Worm (Caenorhabditis elegans) whole organism, mixed stage, embryonic: ENCODE data around the gene dod-22.

Experiments used
- M03D4.4 ChIP-seq: sonication (generic microtip); optimal IDR thresholded peaks from 2 replicates; lab custom pipeline; 2017; ENCODE audit warnings: mild to moderate bottlenecking, missing genetic modification characterization, missing compliant biosample characterization
- bed-3 ChIP-seq: fragments of 200-800 bp; sonication (Bioruptor generic); optimal IDR thresholded peaks from 3 replicates; lab custom pipeline; 2018; ENCODE audit warnings: mild to moderate bottlenecking, missing genetic modification characterization, moderate library complexity, missing compliant biosample characterization
- ceh-39 ChIP-seq: fragments of 150-350 bp; optimal IDR thresholded peaks from 2 replicates; lab custom pipeline; 2014; ENCODE audit warnings: missing biosample characterization, missing genetic modification characterization
- ceh-43 ChIP-seq: fragments of 200-800 bp; sonication (Bioruptor generic); optimal IDR thresholded peaks from 2 replicates; lab custom pipeline; 2018; ENCODE audit warnings: mild to moderate bottlenecking, missing genetic modification characterization, moderate library complexity, missing compliant biosample characterization
- ceh-83 ChIP-seq: fragments of 200-800 bp; sonication (Bioruptor generic); optimal IDR thresholded peaks from 2 replicates; lab custom pipeline; 2018; ENCODE audit warnings: mild to moderate bottlenecking, missing genetic modification characterization, missing compliant biosample characterization
- ces-1 ChIP-seq: fragments of 150-350 bp; optimal IDR thresholded peaks from 2 replicates; lab custom pipeline; 2014; ENCODE audit warnings: missing biosample characterization, missing genetic modification reagents, missing genetic modification characterization
- cnd-1 ChIP-seq: fragments of 200-800 bp; sonication (Bioruptor generic); optimal IDR thresholded peaks from 2 replicates; lab custom pipeline; 2018; ENCODE audit warnings: mild to moderate bottlenecking, missing genetic modification characterization, missing compliant biosample characterization
- drap-1 ChIP-seq: fragments of 200-800 bp; sonication (Bioruptor generic); optimal IDR thresholded peaks from 3 replicates; lab custom pipeline; 2018; ENCODE audit warnings: mild to moderate bottlenecking, missing genetic modification characterization, missing compliant biosample characterization
- elt-1 ChIP-seq: sonication (generic microtip); optimal IDR thresholded peaks from 2 replicates; lab custom pipeline; 2017; ENCODE audit warnings: missing genetic modification characterization, mild to moderate bottlenecking, missing compliant biosample characterization, antibody characterized with exemption, moderate library complexity, borderline replicate concordance; ENCODE audit not compliant: insufficient read depth
- flh-1 ChIP-seq: fragments of 200-800 bp; sonication (Bioruptor generic); optimal IDR thresholded peaks from 2 replicates; lab custom pipeline; 2018; ENCODE audit warnings: mild to moderate bottlenecking, missing genetic modification characterization, moderate library complexity, missing compliant biosample characterization
- ham-2 ChIP-seq: fragments of 200-800 bp; sonication (Bioruptor generic); optimal IDR thresholded peaks from 2 replicates; lab custom pipeline; 2018; ENCODE audit warnings: mild to moderate bottlenecking, missing genetic modification characterization, missing compliant biosample characterization
- lin-13 ChIP-seq: fragments of 150-350 bp; optimal IDR thresholded peaks from 2 replicates; lab custom pipeline; 2014; ENCODE audit warnings: missing biosample characterization, missing genetic modification characterization
- lin-32 ChIP-seq: fragments of 200-800 bp; sonication (Bioruptor generic); optimal IDR thresholded peaks from 2 replicates; lab custom pipeline; 2018; ENCODE audit warnings: mild to moderate bottlenecking, missing genetic modification characterization, missing compliant biosample characterization
- lsy-2 ChIP-seq: fragments of 150-350 bp; optimal IDR thresholded peaks from 2 replicates; lab custom pipeline; 2014; ENCODE audit warnings: missing biosample characterization, missing genetic modification characterization
- mab-5 ChIP-seq: fragments of 150-350 bp; optimal IDR thresholded peaks from 2 replicates; lab custom pipeline; 2014; ENCODE audit warnings: missing biosample characterization, missing genetic modification characterization
- mep-1 ChIP-seq: fragments of 150-350 bp; optimal IDR thresholded peaks from 2 replicates; lab custom pipeline; 2017; ENCODE audit warnings: missing biosample characterization, missing genetic modification reagents, missing genetic modification characterization, inconsistent platforms
- mls-2 ChIP-seq: sonication (generic microtip); optimal IDR thresholded peaks from 2 replicates; lab custom pipeline; 2016; ENCODE audit warnings: mild to moderate bottlenecking, missing genetic modification characterization, moderate library complexity, missing compliant biosample characterization
- nhr-12 ChIP-seq: fragments of 150-350 bp; optimal IDR thresholded peaks from 2 replicates; lab custom pipeline; 2014; ENCODE audit warnings: missing biosample characterization, missing genetic modification characterization
- nhr-2 ChIP-seq: fragments of 150-350 bp; optimal IDR thresholded peaks from 2 replicates; lab custom pipeline; 2014; ENCODE audit warnings: missing biosample characterization, missing genetic modification characterization
- nhr-237 ChIP-seq: fragments of 150-350 bp; optimal IDR thresholded peaks from 2 replicates; lab custom pipeline; 2014; ENCODE audit warnings: missing biosample characterization, missing genetic modification characterization
- nhr-28 ChIP-seq: fragments of 150-350 bp; optimal IDR thresholded peaks from 2 replicates; lab custom pipeline; 2014; ENCODE audit warnings: missing biosample characterization, missing genetic modification characterization
- nhr-76 ChIP-seq: sonication (generic microtip); optimal IDR thresholded peaks from 2 replicates; lab custom pipeline; 2017; ENCODE audit warnings: missing biosample characterization, missing genetic modification characterization
- pha-4 ChIP-seq: fragments of 150-350 bp; optimal IDR thresholded peaks from 2 replicates; lab custom pipeline; 2018; ENCODE audit warnings: missing biosample characterization, missing genetic modification reagents, missing genetic modification characterization
- sem-2 ChIP-seq: fragments of 200-800 bp; sonication (Bioruptor generic); optimal IDR thresholded peaks from 2 replicates; lab custom pipeline; 2018; ENCODE audit warnings: mild to moderate bottlenecking, missing genetic modification characterization, missing compliant biosample characterization
- snpc-4 ChIP-seq: fragments of 150-350 bp; optimal IDR thresholded peaks from 2 replicates; lab custom pipeline; 2014; ENCODE audit warnings: missing biosample characterization, missing genetic modification characterization
- tbx-8 ChIP-seq: fragments of 200-800 bp; sonication (Bioruptor generic); optimal IDR thresholded peaks from 2 replicates; lab custom pipeline; 2018; ENCODE audit warnings: mild to moderate bottlenecking, missing genetic modification characterization, moderate library complexity, missing compliant biosample characterization
- unc-120 ChIP-seq: sonication (generic microtip); optimal IDR thresholded peaks from 2 replicates; lab custom pipeline; 2017; ENCODE audit warnings: missing genetic modification characterization, missing compliant biosample characterization; ENCODE audit not compliant: poor library complexity, severe bottlenecking
- unc-39 ChIP-seq: fragments of 150-350 bp; optimal IDR thresholded peaks from 2 replicates; lab custom pipeline; 2014; ENCODE audit warnings: missing biosample characterization, missing genetic modification characterization
- unc-62 ChIP-seq: fragments of 150-350 bp; optimal IDR thresholded peaks from 2 replicates; lab custom pipeline; 2014; ENCODE audit warnings: missing biosample characterization, missing genetic modification reagents, missing genetic modification characterization
- zip-8 ChIP-seq: fragments of 150-350 bp; optimal IDR thresholded peaks from 2 replicates; lab custom pipeline; 2014; ENCODE audit warnings: missing biosample characterization, missing genetic modification characterization
- ztf-11 ChIP-seq: fragments of 150-350 bp; optimal IDR thresholded peaks from 2 replicates; lab custom pipeline; 2014; ENCODE audit warnings: missing biosample characterization, missing genetic modification characterization

dod-22 gene

DNA sequence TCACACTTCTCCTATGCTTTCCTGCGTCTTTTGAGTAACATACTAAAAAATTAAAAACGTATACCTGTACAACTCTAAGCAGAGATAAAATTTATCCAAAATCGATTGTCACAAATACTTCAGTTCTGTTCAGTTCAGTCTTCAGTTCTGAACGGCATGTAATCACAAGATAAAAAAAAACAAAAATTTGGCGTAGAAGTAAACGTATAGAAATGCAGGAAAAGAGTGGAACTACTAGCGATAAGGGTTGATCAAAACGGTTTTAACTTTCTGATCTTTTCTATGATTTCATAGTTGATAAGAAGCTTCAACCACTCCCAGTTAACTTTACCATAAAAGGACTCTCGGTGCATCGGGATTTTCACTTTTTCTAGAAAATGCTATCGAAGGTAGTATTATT is at the start of gene dod-22:
Gene dod-22 (plus strand): TSS at position 301 of the 400 bp plus-strand sequence.
- TF ChIP-seq mls-2 (tag; lab: Kevin White, UChicago) (no peak), lin-32 (GFP tag; lab: Kevin White, UChicago) (no peak), tbx-8 (GFP tag; lab: Kevin White, UChicago) (no peak), zip-8 (tag; lab: Kevin White, UChicago) (no peak), unc-62 (GFP tag; lab: Kevin White, UChicago) (no peak), ceh-39 (tag; lab: Kevin White, UChicago) (no peak), lsy-2 (tag; lab: Kevin White, UChicago) (no peak), nhr-2 (tag; lab: Kevin White, UChicago) (no peak), mab-5 (tag; lab: Kevin White, UChicago) (no peak), mep-1 (tag; lab: Kevin White, UChicago) (no peak), bed-3 (GFP tag; lab: Kevin White, UChicago) (no peak), elt-1 (tag; lab: Kevin White, UChicago) (no peak), flh-1 (GFP tag; lab: Kevin White, UChicago) (no peak), unc-39 (tag; lab: Kevin White, UChicago) (no peak), nhr-76 (no peak), ces-1 (GFP tag; lab: Kevin White, UChicago) (no peak), snpc-4 (tag; lab: Kevin White, UChicago) (no peak)

DNA sequence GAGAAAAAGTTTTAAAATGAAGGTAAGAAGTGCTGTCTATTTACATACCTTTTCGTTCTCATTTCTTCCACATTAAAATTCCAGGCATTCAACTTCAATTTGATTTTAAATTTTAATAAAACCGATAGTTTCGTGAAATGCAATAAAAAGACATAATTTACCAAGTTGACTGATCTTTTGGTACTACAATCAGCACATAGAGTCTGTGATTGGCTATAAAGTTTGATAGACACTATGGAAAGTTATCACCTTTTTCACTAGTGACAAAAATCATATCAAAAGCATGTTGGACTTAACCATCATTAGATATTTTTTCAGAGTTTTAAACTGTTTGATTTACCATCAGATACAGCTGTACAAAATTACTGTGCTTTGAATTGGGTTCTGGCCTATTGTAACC is 49.7 kb upstream of the dod-22 start, which contains the start of gene srz-15:
Gene srz-15 (plus strand): TSS at position 301 of the 400 bp plus-strand sequence.
- no peak for TF ChIP-seq mab-5 (tag; lab: Kevin White, UChicago)
- no peak for TF ChIP-seq unc-120 (tag; lab: Kevin White, UChicago)
- TF ChIP-seq nhr-2 (tag; lab: Kevin White, UChicago), result no peak
- TF ChIP-seq elt-1 (tag; lab: Kevin White, UChicago), result no peak
- TF ChIP-seq snpc-4 (tag; lab: Kevin White, UChicago), result no peak
- no peak for TF ChIP-seq mep-1 (tag; lab: Kevin White, UChicago)

DNA sequence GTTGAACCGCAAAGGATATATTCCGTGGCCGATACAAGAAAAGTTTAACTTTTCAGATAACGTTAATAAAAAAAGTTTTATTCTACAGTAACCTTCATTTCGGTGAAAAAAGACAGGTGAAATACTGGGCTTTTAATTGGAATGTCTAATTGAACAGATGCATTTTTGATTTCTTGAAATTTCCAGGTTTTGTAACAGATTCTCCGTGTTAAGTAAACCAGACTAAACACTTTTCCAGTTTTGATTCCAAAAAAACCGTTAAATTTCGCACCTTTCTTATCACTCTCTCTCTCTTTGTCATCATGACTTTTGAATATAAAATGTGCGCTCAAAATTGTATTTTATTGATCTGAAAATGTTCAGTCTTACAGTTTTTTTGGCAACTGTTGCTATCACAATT is 46.9 kb upstream of the dod-22 start, which contains the start of gene C32H11.3:
Gene C32H11.3 (plus strand): TSS at position 301 of the 400 bp plus-strand sequence.
- TF ChIP-seq mls-2 (tag; lab: Kevin White, UChicago), result no peak
- no peak for TF ChIP-seq ham-2 (GFP tag; lab: Kevin White, UChicago)
- TF ChIP-seq ceh-43 (GFP tag; lab: Kevin White, UChicago), result no peak
- no peak for TF ChIP-seq unc-62 (GFP tag; lab: Kevin White, UChicago)
- TF ChIP-seq ces-1 (GFP tag; lab: Kevin White, UChicago), result no peak
- TF ChIP-seq ztf-11 (tag; lab: Kevin White, UChicago), result no peak
- no peak for TF ChIP-seq pha-4
- TF ChIP-seq sem-2 (GFP tag; lab: Kevin White, UChicago), result no peak
- no peak for TF ChIP-seq elt-1 (tag; lab: Kevin White, UChicago)
- no peak for TF ChIP-seq zip-8 (tag; lab: Kevin White, UChicago)
- TF ChIP-seq lin-13 (tag; lab: Kevin White, UChicago), result no peak
- no peak for TF ChIP-seq bed-3 (GFP tag; lab: Kevin White, UChicago)
- TF ChIP-seq M03D4.4, result no peak
- TF ChIP-seq snpc-4 (tag; lab: Kevin White, UChicago), result no peak
- no peak for TF ChIP-seq drap-1 (GFP tag; lab: Kevin White, UChicago)
- TF ChIP-seq unc-120 (tag; lab: Kevin White, UChicago), result no peak
- no peak for TF ChIP-seq cnd-1 (tag; lab: Kevin White, UChicago)
- TF ChIP-seq lin-32 (GFP tag; lab: Kevin White, UChicago), result no peak
- TF ChIP-seq, all 35 proteins: peak for 0

- no peak for TF ChIP-seq mep-1 (tag; lab: Kevin White, UChicago)
- TF ChIP-seq nhr-12 (tag; lab: Kevin White, UChicago), result no peak
- no peak for TF ChIP-seq cnd-1 (tag; lab: Kevin White, UChicago)
- no peak for TF ChIP-seq ztf-11 (tag; lab: Kevin White, UChicago)
- no peak for TF ChIP-seq tbx-8 (GFP tag; lab: Kevin White, UChicago)
- TF ChIP-seq nhr-28 (tag; lab: Kevin White, UChicago), result no peak
- TF ChIP-seq ceh-39 (tag; lab: Kevin White, UChicago), result no peak
- no peak for TF ChIP-seq zip-8 (tag; lab: Kevin White, UChicago)
- no peak for TF ChIP-seq ces-1 (GFP tag; lab: Kevin White, UChicago)
- TF ChIP-seq lsy-2 (tag; lab: Kevin White, UChicago), result no peak
- no peak for TF ChIP-seq ceh-83 (GFP tag; lab: Kevin White, UChicago)
- no peak for TF ChIP-seq nhr-237 (tag; lab: Kevin White, UChicago)
- no peak for TF ChIP-seq snpc-4 (tag; lab: Kevin White, UChicago)
- TF ChIP-seq ham-2 (GFP tag; lab: Kevin White, UChicago), result no peak
- TF ChIP-seq unc-120 (tag; lab: Kevin White, UChicago), result no peak
- no peak for TF ChIP-seq lin-32 (GFP tag; lab: Kevin White, UChicago)
- TF ChIP-seq mab-5 (tag; lab: Kevin White, UChicago), result no peak
Observed at ce11 chrIV:12920553-12920952, 44.6 kb upstream of the dod-22 start.
